Worm (Caenorhabditis elegans): Measurements from ENCODE around the gene R06F6.14.

DNA sequence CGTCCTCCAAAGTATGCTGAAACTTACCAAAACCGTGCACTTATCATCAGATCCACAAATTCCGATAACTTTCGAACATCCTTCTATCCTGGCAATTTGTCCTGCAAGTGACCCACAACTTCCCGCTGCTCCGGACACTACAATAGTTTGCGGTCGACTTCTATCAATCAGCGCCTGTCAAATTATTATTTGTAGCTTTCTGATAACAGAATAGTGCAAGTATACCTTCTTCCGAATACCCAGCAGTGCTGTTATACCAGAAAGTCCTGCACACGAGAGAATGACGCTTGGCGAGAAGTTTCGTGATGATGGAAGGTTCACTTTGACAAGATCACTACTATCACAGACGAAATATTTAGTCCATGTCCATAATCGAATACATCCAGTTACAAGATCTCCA, 50.3 kb downstream of the R06F6.14 start:
- TF ChIP-seq zag-1 (tag; optimal IDR thresholded peaks at IDR 0.05) (no peak), ces-1 (GFP tag; optimal IDR thresholded peaks at IDR 0.05) (no peak), lin-13 (GFP tag; optimal IDR thresholded peaks at IDR 0.05) (no peak)

Measured in whole organism, L4 larva.